Worm (Caenorhabditis elegans): ENCODE results near the gene F09E10.7.

DNA sequence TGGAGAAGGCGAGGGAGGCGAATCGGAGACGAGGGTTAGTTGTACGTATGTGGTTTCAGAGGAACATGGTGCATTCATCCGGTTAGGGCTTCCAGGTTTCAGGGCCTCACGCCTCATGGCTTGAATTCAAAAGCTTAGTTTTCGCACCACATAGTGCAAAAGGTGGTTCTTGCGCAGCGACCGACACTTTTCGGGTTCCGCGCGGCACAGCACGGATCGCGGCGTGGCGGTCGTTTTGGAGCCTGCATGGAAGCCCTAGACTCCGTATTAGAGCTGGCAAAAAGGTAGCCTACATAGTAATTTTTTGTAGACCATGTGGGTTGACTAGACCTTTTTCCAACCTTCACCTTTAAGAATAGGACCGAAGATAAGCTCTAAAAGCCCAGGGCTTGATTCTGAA lies 37.2 kb upstream of the F09E10.7 start:
- TF ChIP-seq F13H6.1 (tag; optimal IDR thresholded peaks at IDR 0.05): no peak
- no peak for TF ChIP-seq hlh-6 (tag; optimal IDR thresholded peaks at IDR 0.05)
- TF ChIP-seq ama-1 (optimal IDR thresholded peaks at IDR 0.05): no peak
- no peak for TF ChIP-seq lim-6 (tag; optimal IDR thresholded peaks at IDR 0.05)
- no peak for TF ChIP-seq unc-55 (GFP tag; optimal IDR thresholded peaks at IDR 0.05)
- no peak for TF ChIP-seq pag-3 (tag; optimal IDR thresholded peaks at IDR 0.05; ENCODE audit: borderline replicate concordance)
- no peak for TF ChIP-seq dmd-4 (tag; optimal IDR thresholded peaks at IDR 0.05; ENCODE audit: borderline replicate concordance)
- TF ChIP-seq hlh-15 (tag; optimal IDR thresholded peaks at IDR 0.05): no peak
- no peak for TF ChIP-seq ceh-34 (tag; optimal IDR thresholded peaks at IDR 0.05)
- no peak for TF ChIP-seq ceh-30 (tag; optimal IDR thresholded peaks at IDR 0.05)
- no peak for TF ChIP-seq fkh-10 (GFP tag; optimal IDR thresholded peaks at IDR 0.05)
- TF ChIP-seq ceh-19 (GFP tag; optimal IDR thresholded peaks at IDR 0.05): no peak
- TF ChIP-seq nhr-232 (tag; optimal IDR thresholded peaks at IDR 0.05): no peak
- TF ChIP-seq ceh-18 (tag; optimal IDR thresholded peaks at IDR 0.05): no peak
